Fruit fly (Drosophila melanogaster) whole organism, wandering third instar larva: Measurements from ENCODE around the gene Oatp33Ea.

ENCODE experiments used
- Abd-B ChIP-seq: fragments of >200 bp; optimal IDR thresholded peaks from 2 replicates; lab custom pipeline; 2017; ENCODE audit warnings: missing biosample characterization, missing genetic modification characterization
- CG32264 ChIP-seq: fragments of 200-800 bp; sonication (Bioruptor generic); optimal IDR thresholded peaks from 2 replicates; lab custom pipeline; 2016; ENCODE audit warnings: missing biosample characterization, missing genetic modification characterization
- CG9705 ChIP-seq: fragments of 200-800 bp; sonication (Bioruptor generic); optimal IDR thresholded peaks from 2 replicates; lab custom pipeline; 2018; ENCODE audit warnings: missing biosample characterization, mild to moderate bottlenecking, missing genetic modification characterization
- CrebA ChIP-seq: fragments of 200-800 bp; sonication (Bioruptor generic); optimal IDR thresholded peaks from 2 replicates; lab custom pipeline; 2016; ENCODE audit warnings: missing biosample characterization, mild to moderate bottlenecking, missing genetic modification characterization, borderline replicate concordance
- Dfd ChIP-seq: fragments of >200 bp; optimal IDR thresholded peaks from 2 replicates; lab custom pipeline; 2017; ENCODE audit warnings: missing biosample characterization, missing genetic modification characterization
- Dif ChIP-seq: fragments of 200-275, 200-300 bp; sonication (Bioruptor generic); optimal IDR thresholded peaks from 2 replicates; lab custom pipeline; 2018; ENCODE audit warnings: missing biosample characterization, missing genetic modification characterization; ENCODE audit not compliant: partially characterized antibody
- GATAd ChIP-seq: sonication (Bioruptor generic); optimal IDR thresholded peaks from 2 replicates; lab custom pipeline; 2016; ENCODE audit warnings: missing biosample characterization, missing genetic modification characterization
- HLH106 ChIP-seq: fragments of 200-800 bp; optimal IDR thresholded peaks from 3 replicates; lab custom pipeline; 2019; ENCODE audit warnings: missing biosample characterization, mild to moderate bottlenecking, missing genetic modification characterization, moderate library complexity
- Hnf4 ChIP-seq: fragments of 200-800 bp; sonication (Bioruptor generic); optimal IDR thresholded peaks from 2 replicates; lab custom pipeline; 2016; ENCODE audit warnings: missing biosample characterization, mild to moderate bottlenecking, missing genetic modification characterization
- Hr78 ChIP-seq: fragments of >200 bp; optimal IDR thresholded peaks from 2 replicates; lab custom pipeline; 2017; ENCODE audit warnings: missing biosample characterization, missing genetic modification characterization
- Hr83 ChIP-seq: fragments of 200-300 bp; sonication (Bioruptor generic); optimal IDR thresholded peaks from 2 replicates; lab custom pipeline; 2016; ENCODE audit warnings: missing biosample characterization, mild to moderate bottlenecking, missing genetic modification characterization, moderate library complexity; ENCODE audit not compliant: poor library complexity, severe bottlenecking
- Mio ChIP-seq: sonication (Bioruptor generic); optimal IDR thresholded peaks from 2 replicates; lab custom pipeline; 2016; ENCODE audit warnings: missing biosample characterization, missing genetic modification characterization
- Myc ChIP-seq: fragments of >200 bp; optimal IDR thresholded peaks from 2 replicates; lab custom pipeline; 2017
- N ChIP-seq: fragments of >200 bp; optimal IDR thresholded peaks from 2 replicates; lab custom pipeline; 2018; ENCODE audit warnings: missing biosample characterization, missing external identifiers, missing genetic modification characterization
- OdsH ChIP-seq: fragments of 200-800 bp; sonication (Bioruptor generic); optimal IDR thresholded peaks from 2 replicates; lab custom pipeline; 2016; ENCODE audit warnings: missing biosample characterization, mild to moderate bottlenecking, missing genetic modification characterization
- Rel ChIP-seq, 2 experiments: fragments of 200-800 bp; sonication (Bioruptor generic) in 1 of 2; optimal IDR thresholded peaks; 2 replicates in 1 of 2; 3 replicates in 1 of 2; lab custom pipeline; 2016 to 2019; ENCODE audit warnings: mild to moderate bottlenecking in 2 of 2, missing biosample characterization in 2 of 2, missing genetic modification characterization in 2 of 2, moderate library complexity in 1 of 2
- Sp1 ChIP-seq: fragments of 200-800 bp; sonication (Bioruptor generic); optimal IDR thresholded peaks from 3 replicates; lab custom pipeline; 2019; ENCODE audit warnings: missing biosample characterization, mild to moderate bottlenecking, missing genetic modification characterization, moderate library complexity
- Vsx2 ChIP-seq: fragments of 200-300, 225-300 bp; sonication (Bioruptor generic); optimal IDR thresholded peaks from 2 replicates; lab custom pipeline; 2018; ENCODE audit warnings: missing biosample characterization, missing genetic modification characterization; ENCODE audit not compliant: partially characterized antibody
- br ChIP-seq: fragments of 200-800 bp; sonication (Bioruptor generic); optimal IDR thresholded peaks from 2 replicates; lab custom pipeline; 2016; ENCODE audit warnings: missing biosample characterization, missing genetic modification characterization
- brk ChIP-seq: fragments of 200-800 bp; sonication (Bioruptor generic); optimal IDR thresholded peaks from 2 replicates; lab custom pipeline; 2016; ENCODE audit warnings: missing biosample characterization, mild to moderate bottlenecking, missing genetic modification characterization
- dl ChIP-seq, 2 experiments: fragments of 175-275, 200-275 bp in 1 of 2; fragments of 200-275 bp in 1 of 2; sonication (Bioruptor generic); optimal IDR thresholded peaks; lab custom pipeline; 2018; ENCODE audit warnings: mild to moderate bottlenecking in 2 of 2, missing biosample characterization in 2 of 2, missing genetic modification characterization in 2 of 2, moderate library complexity in 2 of 2; ENCODE audit not compliant: partially characterized antibody in 2 of 2, insufficient read depth in 1 of 2
- dmrt93B ChIP-seq: fragments of 200-800 bp; sonication (Bioruptor generic); optimal IDR thresholded peaks from 2 replicates; lab custom pipeline; 2018; ENCODE audit warnings: missing biosample characterization, mild to moderate bottlenecking, missing genetic modification characterization
- dsf ChIP-seq: sonication (Bioruptor generic); optimal IDR thresholded peaks from 2 replicates; lab custom pipeline; 2016; ENCODE audit warnings: missing biosample characterization, missing genetic modification characterization, borderline replicate concordance
- ey ChIP-seq: fragments of 200-800 bp; sonication (Bioruptor generic); optimal IDR thresholded peaks from 2 replicates; lab custom pipeline; 2016; ENCODE audit warnings: missing biosample characterization, missing genetic modification characterization
- foxo ChIP-seq, 2 experiments: fragments of 200-800 bp; sonication (Bioruptor generic); optimal IDR thresholded peaks; 2 replicates in 1 of 2; 3 replicates in 1 of 2; lab custom pipeline; 2016 to 2017; ENCODE audit warnings: missing biosample characterization in 2 of 2, missing genetic modification characterization in 2 of 2
- fru ChIP-seq: fragments of 200-800 bp; sonication (Bioruptor generic); optimal IDR thresholded peaks from 3 replicates; lab custom pipeline; 2016; ENCODE audit warnings: missing biosample characterization, mild to moderate bottlenecking, missing genetic modification characterization
- h ChIP-seq: fragments of 200-800 bp; sonication (Bioruptor generic); optimal IDR thresholded peaks from 3 replicates; lab custom pipeline; 2016; ENCODE audit warnings: missing biosample characterization, mild to moderate bottlenecking, missing genetic modification characterization
- jim ChIP-seq: fragments of 175-275, 200-325 bp; sonication (Bioruptor generic); optimal IDR thresholded peaks from 2 replicates; lab custom pipeline; 2016; ENCODE audit warnings: missing biosample characterization, mild to moderate bottlenecking, missing genetic modification characterization
- pan ChIP-seq: fragments of >200 bp; optimal IDR thresholded peaks from 2 replicates; lab custom pipeline; 2017
- psq ChIP-seq: fragments of 200-800 bp; sonication (Bioruptor generic); optimal IDR thresholded peaks from 3 replicates; lab custom pipeline; 2017; ENCODE audit warnings: missing biosample characterization, mild to moderate bottlenecking, missing genetic modification characterization, moderate library complexity
- rgr ChIP-seq: fragments of 200-800 bp; sonication (Bioruptor generic); optimal IDR thresholded peaks from 3 replicates; lab custom pipeline; 2016; ENCODE audit warnings: missing biosample characterization, mild to moderate bottlenecking, missing genetic modification characterization
- sage ChIP-seq: fragments of 200-800 bp; sonication (Bioruptor generic); optimal IDR thresholded peaks from 2 replicates; lab custom pipeline; 2016; ENCODE audit warnings: missing biosample characterization, mild to moderate bottlenecking, missing genetic modification characterization
- sv ChIP-seq: fragments of 200-800 bp; sonication (Bioruptor generic); optimal IDR thresholded peaks from 3 replicates; lab custom pipeline; 2016; ENCODE audit warnings: missing biosample characterization, missing genetic modification characterization
- tai ChIP-seq: sonication (Bioruptor generic); optimal IDR thresholded peaks from 2 replicates; lab custom pipeline; 2016; ENCODE audit warnings: missing biosample characterization, missing genetic modification characterization
- woc ChIP-seq: sonication (Bioruptor generic); optimal IDR thresholded peaks from 2 replicates; lab custom pipeline; 2016; ENCODE audit warnings: missing biosample characterization, mild to moderate bottlenecking, missing genetic modification characterization

Gene Oatp33Ea

DNA sequence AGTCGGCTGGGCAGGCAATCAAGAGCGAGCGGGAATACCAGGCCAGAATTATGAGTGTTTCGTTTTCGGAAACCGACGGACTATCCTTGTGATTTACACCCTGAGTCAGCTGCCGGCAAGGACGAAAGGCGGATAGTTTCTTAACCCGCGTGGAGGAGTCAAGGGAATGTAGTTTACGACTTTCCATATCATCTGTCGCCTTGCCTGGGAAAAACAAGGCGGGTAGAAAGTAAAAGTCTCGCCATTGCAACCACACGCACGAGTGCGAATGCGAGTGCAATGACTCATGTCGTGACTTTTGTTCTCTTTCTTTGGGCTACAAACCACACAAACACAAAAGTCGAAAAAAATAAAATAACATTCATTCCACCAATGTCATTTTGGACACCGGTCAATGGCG, 32.8 kb upstream of the Oatp33Ea start:
- TF ChIP-seq Abd-B (GFP tag; lab: Kevin White, UChicago) (no peak), HLH106 (tag; lab: Kevin White, UChicago) (no peak), Dfd (GFP tag; lab: Kevin White, UChicago) (no peak), Hr83 (GFP tag; lab: Kevin White, UChicago) (no peak), CG32264 (GFP tag; lab: Kevin White, UChicago) (no peak), dmrt93B (no peak), rgr (GFP tag; lab: Kevin White, UChicago) (no peak)

DNA sequence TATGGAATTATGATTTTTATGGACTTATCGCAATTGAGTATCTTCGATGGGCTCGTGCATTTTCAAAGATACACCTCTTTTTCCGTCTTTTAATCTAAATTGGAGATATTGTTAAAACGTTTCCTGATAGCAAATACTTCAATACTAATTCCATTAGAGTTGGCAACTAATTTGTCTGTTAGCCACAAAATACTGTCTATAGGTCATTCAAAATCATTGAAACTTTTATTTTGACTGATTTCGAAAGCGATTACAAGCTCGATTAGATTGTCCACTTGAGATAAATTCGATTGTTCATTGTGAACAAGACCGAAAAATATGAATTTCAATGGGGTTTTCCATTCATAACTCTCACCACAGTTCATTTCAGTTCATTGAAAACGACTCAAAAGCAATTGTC, 30.4 kb upstream of the Oatp33Ea start:
- TF ChIP-seq Sp1: no peak
- peak; percentile 52 for TF ChIP-seq tai (GFP tag; lab: Kevin White, UChicago)
- TF ChIP-seq Rel (GFP tag; optimal IDR thresholded peaks at IDR 0.05; lab: Kevin White, UChicago): no peak
- peak; percentile 34 for TF ChIP-seq Rel (tag; optimal IDR thresholded peaks at IDR 0.05; lab: Kevin White, UChicago)

DNA sequence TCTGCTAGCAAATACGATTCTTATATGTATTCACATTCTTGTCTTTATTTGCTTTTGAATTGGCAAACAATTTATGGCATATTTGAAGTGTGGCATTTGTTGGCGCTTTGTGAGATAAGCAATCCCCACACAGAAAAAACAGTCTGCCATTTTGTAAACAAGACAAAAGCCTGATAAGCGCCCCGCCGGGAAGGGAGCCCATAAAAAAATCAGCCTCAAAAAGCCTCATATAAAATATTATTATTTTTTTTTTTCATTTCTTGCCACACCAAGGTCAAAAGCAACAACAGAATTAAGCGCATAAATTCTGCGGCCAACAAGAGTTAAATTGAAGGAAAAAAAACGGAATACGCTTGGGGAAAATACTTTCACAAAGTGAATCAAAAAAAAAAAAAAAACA, 29.6 kb upstream of the Oatp33Ea start:
- TF ChIP-seq N (GFP tag; lab: Kevin White, UChicago): no peak
- TF ChIP-seq brk (GFP tag; lab: Kevin White, UChicago): peak; percentile 32
- TF ChIP-seq ey (GFP tag; lab: Kevin White, UChicago): no peak
- no peak for TF ChIP-seq jim
- TF ChIP-seq CG9705 (GFP tag; lab: Kevin White, UChicago): peak; percentile 20
- peak; percentile 64 for TF ChIP-seq sage
- peak; percentile 59 for TF ChIP-seq Hr83 (GFP tag; lab: Kevin White, UChicago)
- TF ChIP-seq Vsx2 (GFP tag; lab: Kevin White, UChicago): no peak
- TF ChIP-seq sv: no peak
- no peak for TF ChIP-seq CG32264 (GFP tag; lab: Kevin White, UChicago)
- no peak for TF ChIP-seq dmrt93B
- peak; percentile 35 for TF ChIP-seq tai (GFP tag; lab: Kevin White, UChicago)
- TF ChIP-seq Mio (GFP tag; lab: Kevin White, UChicago): no peak
- peak; percentile 67 for TF ChIP-seq rgr (GFP tag; lab: Kevin White, UChicago)
- no peak for TF ChIP-seq Dif (GFP tag; lab: Kevin White, UChicago)
- no peak for TF ChIP-seq HLH106 (tag; lab: Kevin White, UChicago)
- TF ChIP-seq h (GFP tag; lab: Kevin White, UChicago): peak; percentile 75
- TF ChIP-seq OdsH (GFP tag; lab: Kevin White, UChicago): peak; percentile 65
- no peak for TF ChIP-seq Rel (GFP tag; optimal IDR thresholded peaks at IDR 0.05; lab: Kevin White, UChicago)
- TF ChIP-seq Rel (tag; optimal IDR thresholded peaks at IDR 0.05; lab: Kevin White, UChicago): peak; percentile 79
- peak; percentile 82 for TF ChIP-seq CrebA (GFP tag; lab: Kevin White, UChicago)
- no peak for TF ChIP-seq woc (GFP tag; lab: Kevin White, UChicago)
- no peak for TF ChIP-seq pan (lab: Kevin White, UChicago)
- TF ChIP-seq dl (GFP tag; optimal IDR thresholded peaks at IDR 0.05; lab: Kevin White, UChicago; ENCODE audit: insufficient read depth in 1 of 2, partially characterized antibody in 2 of 2): no peak
- TF ChIP-seq br (GFP tag; lab: Kevin White, UChicago): peak; percentile 49
- TF ChIP-seq Hr78 (GFP tag; lab: Kevin White, UChicago): no peak
- no peak for TF ChIP-seq Myc (lab: Kevin White, UChicago)
- TF ChIP-seq foxo (GFP tag; optimal IDR thresholded peaks at IDR 0.05; lab: Kevin White, UChicago): peak; percentile 39 to 41
- TF ChIP-seq psq: peak; percentile 43
- no peak for TF ChIP-seq Dfd (GFP tag; lab: Kevin White, UChicago)
- no peak for TF ChIP-seq Abd-B (GFP tag; lab: Kevin White, UChicago)
- TF ChIP-seq Hnf4 (GFP tag; lab: Kevin White, UChicago): peak; percentile 69
- TF ChIP-seq fru (GFP tag; lab: Kevin White, UChicago): peak; percentile 35
- peak; percentile 2 for TF ChIP-seq dsf
- TF ChIP-seq Sp1: peak; percentile 71
- no peak for TF ChIP-seq GATAd (GFP tag; lab: Kevin White, UChicago)
